Fruit fly (Drosophila melanogaster) whole organism, prepupa: Measurements from ENCODE around the gene HipHop.

Experiments
- CG16779 ChIP-seq: fragments of 200-800 bp; sonication (Bioruptor generic); optimal IDR thresholded peaks from 3 replicates; lab custom pipeline; 2017; ENCODE audit warnings: missing biosample characterization, mild to moderate bottlenecking, missing genetic modification characterization
- Hr39 ChIP-seq: fragments of 200-800 bp; sonication (Bioruptor generic); optimal IDR thresholded peaks from 2 replicates; lab custom pipeline; 2016; ENCODE audit warnings: missing biosample characterization, missing genetic modification characterization
- Hr4 ChIP-seq: fragments of 200-800 bp; sonication (Bioruptor generic); optimal IDR thresholded peaks from 3 replicates; lab custom pipeline; 2016; ENCODE audit warnings: missing biosample characterization, missing genetic modification characterization
- Lpt ChIP-seq: fragments of 200-800 bp; sonication (Bioruptor generic); optimal IDR thresholded peaks from 3 replicates; lab custom pipeline; 2016; ENCODE audit warnings: missing biosample characterization, missing genetic modification characterization

- no peak for TF ChIP-seq Lpt (GFP tag; lab: Kevin White, UChicago)
- TF ChIP-seq Hr39 (GFP tag; lab: Kevin White, UChicago), result no peak
- no peak for TF ChIP-seq CG16779
- TF ChIP-seq Hr4 (GFP tag; lab: Kevin White, UChicago), result no peak
Measured at dm6 chr3L:18861893-18862292, 40.9 kb downstream of the HipHop start.
